Worm (Caenorhabditis elegans): Measurements from ENCODE around the gene Y57A10A.27.

DNA sequence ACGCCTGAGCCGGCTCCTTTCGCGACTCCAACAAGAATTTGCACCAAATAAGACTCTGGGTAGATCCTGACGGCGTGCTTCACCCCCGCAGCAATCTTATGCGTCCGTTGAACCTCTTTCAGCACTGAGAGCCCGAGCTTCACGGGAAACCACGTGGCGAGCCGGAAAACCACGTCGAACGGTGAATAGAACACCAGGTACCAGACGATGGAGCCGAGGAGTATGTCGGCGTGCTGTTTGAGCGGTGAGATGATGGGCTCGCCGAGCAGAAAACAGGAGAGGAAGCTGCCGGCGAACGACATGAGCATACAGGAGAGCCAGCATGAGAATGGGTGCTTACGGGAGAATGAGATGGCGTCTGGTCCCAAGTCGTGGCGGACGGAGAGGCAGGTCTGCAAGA is 3.8 kb upstream of the Y57A10A.27 start:
- no peak for TF ChIP-seq W03F9.2 (tag; optimal IDR thresholded peaks at IDR 0.05)
- TF ChIP-seq him-1 (tag; optimal IDR thresholded peaks at IDR 0.05) = no peak
